Worm (Caenorhabditis elegans): Measurements from ENCODE around the gene F46H5.4.

DNA sequence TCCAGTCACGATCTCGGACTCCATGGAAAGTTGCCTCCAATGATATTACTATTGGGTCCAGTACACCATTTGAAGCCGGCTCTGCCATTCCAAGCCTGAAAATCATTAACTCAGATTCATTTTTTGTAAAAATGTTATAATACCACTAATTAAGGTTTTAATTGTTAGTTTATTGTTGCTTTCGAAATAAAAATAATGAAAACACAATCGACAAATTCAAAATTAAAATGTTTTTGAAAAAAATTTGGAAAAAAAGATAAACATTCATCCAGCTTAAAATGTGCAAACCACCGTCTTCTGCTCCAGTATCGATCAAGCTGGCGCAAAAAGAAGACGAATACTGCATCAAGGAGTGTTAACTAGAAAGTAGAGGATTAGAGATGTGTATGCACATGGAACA lies 2.5 kb upstream of the F46H5.4 start, which contains the start of gene F46H5.5:
- TF ChIP-seq elt-3 (tag; optimal IDR thresholded peaks at IDR 0.05) (no peak), nhr-28 (tag; optimal IDR thresholded peaks at IDR 0.05) (no peak), lsy-2 (tag; optimal IDR thresholded peaks at IDR 0.05) (no peak), lin-13 (tag; optimal IDR thresholded peaks at IDR 0.05) (no peak), hlh-1 (tag; optimal IDR thresholded peaks at IDR 0.05) (no peak)
